Fruit fly (Drosophila melanogaster): ENCODE data around the gene CG7556.

CG7556 gene

DNA sequence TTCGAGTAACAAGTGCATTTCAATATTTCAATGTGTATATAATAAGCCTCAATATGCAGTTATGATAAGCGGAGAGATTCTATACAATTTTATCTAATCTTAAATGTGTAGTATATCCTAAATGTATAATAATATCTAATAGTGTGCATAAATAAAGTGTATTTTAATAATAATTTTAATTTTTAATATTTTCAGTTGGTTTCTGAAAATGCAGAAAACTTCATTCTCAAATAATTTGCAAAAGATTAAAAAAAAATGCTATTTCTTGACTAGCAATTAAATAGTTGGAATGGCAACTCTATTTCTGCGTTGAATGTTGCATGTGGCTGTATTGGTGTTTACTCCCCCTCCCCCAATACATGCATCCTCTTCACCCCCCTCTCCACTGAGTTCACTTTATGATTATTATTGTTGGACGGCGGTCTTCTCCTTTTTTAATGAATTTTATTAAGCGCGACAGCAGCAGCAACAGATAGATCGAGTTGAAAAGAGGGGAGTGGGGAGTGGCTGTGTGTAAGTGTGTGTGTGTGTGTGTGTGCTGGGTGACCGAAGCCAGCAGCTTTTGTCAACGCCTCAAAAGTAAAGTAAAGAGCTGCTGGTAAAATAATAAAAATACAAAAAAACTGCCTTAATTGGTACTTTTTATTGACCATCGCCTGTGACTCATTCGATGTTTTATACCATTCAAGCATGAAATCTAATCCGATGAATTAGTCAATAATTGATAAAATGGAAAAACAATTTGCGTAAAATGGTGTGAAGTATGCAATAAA lies 18.8 kb downstream of the CG7556 start:
- peak; percentile 69 for TF ChIP-seq CG8159 (tag; optimal IDR thresholded peaks at IDR 0.05)
- no peak for TF ChIP-seq EcR (GFP tag; optimal IDR thresholded peaks at IDR 0.05)
- no peak for TF ChIP-seq gl (tag; optimal IDR thresholded peaks at IDR 0.05)
- TF ChIP-seq Pif1A (GFP tag; optimal IDR thresholded peaks at IDR 0.05): no peak
- TF ChIP-seq CG9948 (tag; optimal IDR thresholded peaks at IDR 0.05): peak; percentile 44
- TF ChIP-seq CG34367 (tag; optimal IDR thresholded peaks at IDR 0.05): peak; percentile 32
- TF ChIP-seq D1 (tag; optimal IDR thresholded peaks at IDR 0.05): peak; percentile 21
- TF ChIP-seq rn (GFP tag; IDR thresholded peaks at IDR 0.05): no peak
- no peak for TF ChIP-seq Snoo (tag; optimal IDR thresholded peaks at IDR 0.05)
- TF ChIP-seq CG17806 (tag; optimal IDR thresholded peaks at IDR 0.05): peak; percentile 7
- no peak for TF ChIP-seq Pif1B (GFP tag; optimal IDR thresholded peaks at IDR 0.05)
- no peak for TF ChIP-seq CG4496 (GFP tag; IDR thresholded peaks at IDR 0.05)
- TF ChIP-seq fd96Ca (GFP tag; IDR thresholded peaks at IDR 0.05): no peak
- TF ChIP-seq CG32121 (GFP tag; IDR thresholded peaks at IDR 0.05): no peak
- TF ChIP-seq CG13204 (GFP tag; optimal IDR thresholded peaks at IDR 0.05): peak; percentile 47
- TF ChIP-seq CG14655 (GFP tag; optimal IDR thresholded peaks at IDR 0.05): peak; percentile 40
- no peak for TF ChIP-seq CG10348 (GFP tag; IDR thresholded peaks at IDR 0.05)
- no peak for TF ChIP-seq Ets98B (GFP tag; IDR thresholded peaks at IDR 0.05)
- peak; percentile 52 for TF ChIP-seq CG15710 (tag; optimal IDR thresholded peaks at IDR 0.05)
- no peak for TF ChIP-seq CG12605 (GFP tag; IDR thresholded peaks at IDR 0.05)
- TF ChIP-seq CG8301 (tag; optimal IDR thresholded peaks at IDR 0.05): peak; percentile 20

DNA sequence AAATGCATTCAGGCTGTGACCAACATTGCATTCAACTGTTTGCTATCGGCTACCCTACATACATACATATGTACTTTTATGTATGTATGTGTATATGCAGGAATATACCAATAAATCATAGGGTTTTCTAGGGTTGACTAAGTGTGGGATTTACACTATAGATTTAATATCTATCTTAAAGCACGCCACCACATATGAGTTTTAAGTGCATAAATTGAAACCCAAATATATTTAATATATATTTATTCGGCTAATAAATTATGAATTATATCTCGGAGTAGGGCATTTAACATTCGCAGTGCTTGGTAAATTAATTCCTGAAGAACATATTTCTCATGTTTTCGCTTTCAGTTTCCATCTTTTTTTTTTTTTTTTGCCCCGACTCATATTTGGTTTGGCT lies 19.7 kb downstream of the CG7556 start:
- peak; percentile 84 for TF ChIP-seq CG15710 (tag; optimal IDR thresholded peaks at IDR 0.05)
- peak; percentile 42 for TF ChIP-seq CG8301 (tag; optimal IDR thresholded peaks at IDR 0.05)
- peak; percentile 31 for TF ChIP-seq D1 (tag; optimal IDR thresholded peaks at IDR 0.05)
- no peak; the same call in 1 of the 2 replicates for TF ChIP-seq CG32121 (GFP tag; IDR thresholded peaks at IDR 0.05)
- peak; percentile 85 for TF ChIP-seq CG34367 (tag; optimal IDR thresholded peaks at IDR 0.05)
- no peak; the same call in 2 of the 3 replicates for TF ChIP-seq CG4496 (GFP tag; IDR thresholded peaks at IDR 0.05)
- TF ChIP-seq rn (GFP tag; IDR thresholded peaks at IDR 0.05): no peak
- peak; percentile 21 for TF ChIP-seq Ets98B (GFP tag; IDR thresholded peaks at IDR 0.05)
- peak; percentile 80 for TF ChIP-seq CG8159 (tag; optimal IDR thresholded peaks at IDR 0.05)
- TF ChIP-seq CG17806 (tag; optimal IDR thresholded peaks at IDR 0.05): peak; percentile 66
- TF ChIP-seq Pif1B (GFP tag; optimal IDR thresholded peaks at IDR 0.05): peak; percentile 53
- TF ChIP-seq Pif1A (GFP tag; optimal IDR thresholded peaks at IDR 0.05): no peak
- no peak for TF ChIP-seq CG10348 (GFP tag; IDR thresholded peaks at IDR 0.05)
- TF ChIP-seq EcR (GFP tag; optimal IDR thresholded peaks at IDR 0.05): no peak
- peak; percentile 80 for TF ChIP-seq Snoo (tag; optimal IDR thresholded peaks at IDR 0.05)
- peak; percentile 69 for TF ChIP-seq CG14655 (GFP tag; optimal IDR thresholded peaks at IDR 0.05)
- TF ChIP-seq CG9948 (tag; optimal IDR thresholded peaks at IDR 0.05): peak; percentile 84

DNA sequence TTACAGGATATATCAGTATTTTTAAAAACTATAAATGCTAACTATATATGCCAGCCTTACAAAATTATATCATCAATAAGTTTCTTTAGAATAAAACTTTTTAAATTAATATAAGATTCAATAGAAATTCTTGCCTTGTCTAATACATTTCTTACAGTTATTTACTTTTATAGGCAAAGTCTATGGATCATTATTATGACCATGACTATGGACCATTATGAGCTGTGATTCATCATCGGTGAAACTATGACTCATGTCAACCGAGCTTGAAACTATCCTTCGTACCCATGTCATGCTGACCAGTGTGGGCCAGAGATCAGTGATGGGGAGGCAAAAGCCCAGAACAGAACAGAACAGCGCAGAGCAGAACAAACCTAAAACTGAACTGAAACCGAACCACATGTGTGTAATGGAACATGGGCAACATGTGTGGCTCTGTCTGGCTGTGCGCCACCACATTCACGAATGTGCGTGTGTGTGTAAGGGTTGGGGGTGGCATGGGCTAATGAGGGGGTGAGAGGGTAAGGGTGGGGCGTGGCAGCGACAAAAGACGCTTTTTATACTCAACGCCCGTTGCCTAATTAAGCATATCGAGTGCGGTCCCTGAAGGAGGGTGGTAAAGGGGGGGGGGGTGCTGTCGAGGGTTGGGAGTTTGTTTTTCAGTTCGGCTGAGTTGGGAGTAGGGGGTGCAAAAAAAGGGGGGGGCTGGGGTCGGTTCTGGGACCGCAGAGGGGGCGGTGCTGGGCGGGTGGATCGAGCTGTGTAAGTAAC lies 20.9 kb downstream of the CG7556 start:
- no peak for TF ChIP-seq D1 (tag; optimal IDR thresholded peaks at IDR 0.05)
- TF ChIP-seq CG10348 (GFP tag; IDR thresholded peaks at IDR 0.05): no peak
- TF ChIP-seq CG8159 (tag; optimal IDR thresholded peaks at IDR 0.05): peak; percentile 60
- peak; percentile 19 for TF ChIP-seq CG9948 (tag; optimal IDR thresholded peaks at IDR 0.05)
- TF ChIP-seq CG13204 (GFP tag; optimal IDR thresholded peaks at IDR 0.05): no peak
- peak; percentile 20 for TF ChIP-seq CG15710 (tag; optimal IDR thresholded peaks at IDR 0.05)
- TF ChIP-seq CG14655 (GFP tag; optimal IDR thresholded peaks at IDR 0.05): peak; percentile 50

dm6 chrX:19157471-19157870 lies 22.2 kb downstream of the CG7556 start:
- no peak for TF ChIP-seq Pif1A (GFP tag; optimal IDR thresholded peaks at IDR 0.05)
- no peak for TF ChIP-seq CG34367 (tag; optimal IDR thresholded peaks at IDR 0.05)
- TF ChIP-seq Snoo (tag; optimal IDR thresholded peaks at IDR 0.05): no peak
- TF ChIP-seq CG12605 (GFP tag; IDR thresholded peaks at IDR 0.05): no peak
- TF ChIP-seq gl (tag; optimal IDR thresholded peaks at IDR 0.05): no peak
- TF ChIP-seq EcR (GFP tag; optimal IDR thresholded peaks at IDR 0.05): no peak
- no peak for TF ChIP-seq CG9948 (tag; optimal IDR thresholded peaks at IDR 0.05)

dm6 chrX:19155922-19156437 lies 23.6 kb downstream of the CG7556 start:
- TF ChIP-seq Ets98B (GFP tag; IDR thresholded peaks at IDR 0.05) (peak; percentile 71), CG15710 (tag; optimal IDR thresholded peaks at IDR 0.05) (peak; percentile 92), CG17806 (tag; optimal IDR thresholded peaks at IDR 0.05) (peak; percentile 90), CG34367 (tag; optimal IDR thresholded peaks at IDR 0.05) (peak; percentile 88), CG8301 (tag; optimal IDR thresholded peaks at IDR 0.05) (peak; percentile 79), Snoo (tag; optimal IDR thresholded peaks at IDR 0.05) (peak; percentile 82), CG9948 (tag; optimal IDR thresholded peaks at IDR 0.05) (peak; percentile 89), EcR (GFP tag; optimal IDR thresholded peaks at IDR 0.05) (peak; percentile 71), CG32121 (GFP tag; IDR thresholded peaks at IDR 0.05) (peak; percentile 79), fd96Ca (GFP tag; IDR thresholded peaks at IDR 0.05) (peak; percentile 66; the same call in 1 of the 3 replicates), gl (tag; optimal IDR thresholded peaks at IDR 0.05) (peak; percentile 75), CG4496 (GFP tag; IDR thresholded peaks at IDR 0.05) (peak; percentile 87), CG10348 (GFP tag; IDR thresholded peaks at IDR 0.05) (no peak), D1 (tag; optimal IDR thresholded peaks at IDR 0.05) (peak; percentile 69), CG8159 (tag; optimal IDR thresholded peaks at IDR 0.05) (peak; percentile 92), Pif1B (GFP tag; optimal IDR thresholded peaks at IDR 0.05) (peak; percentile 77), rn (GFP tag; IDR thresholded peaks at IDR 0.05) (peak; percentile 60), CG14655 (GFP tag; optimal IDR thresholded peaks at IDR 0.05) (peak; percentile 85), CG12605 (GFP tag; IDR thresholded peaks at IDR 0.05) (peak; percentile 79), CG13204 (GFP tag; optimal IDR thresholded peaks at IDR 0.05) (peak; percentile 75), Pif1A (GFP tag; optimal IDR thresholded peaks at IDR 0.05) (peak; percentile 79)
